Fruit fly (Drosophila melanogaster) Kc167 (cell line): ENCODE data around the gene CheB38c.

ENCODE experiments used
- Sin3A ChIP-seq: fragments of >200 bp; optimal IDR thresholded peaks from 2 replicates; lab custom pipeline; 2018; ENCODE audit warnings: missing external identifiers
- ttk ChIP-seq: sonication (Bioruptor generic); optimal IDR thresholded peaks from 2 replicates; lab custom pipeline; 2017; ENCODE audit warnings: missing external identifiers

DNA sequence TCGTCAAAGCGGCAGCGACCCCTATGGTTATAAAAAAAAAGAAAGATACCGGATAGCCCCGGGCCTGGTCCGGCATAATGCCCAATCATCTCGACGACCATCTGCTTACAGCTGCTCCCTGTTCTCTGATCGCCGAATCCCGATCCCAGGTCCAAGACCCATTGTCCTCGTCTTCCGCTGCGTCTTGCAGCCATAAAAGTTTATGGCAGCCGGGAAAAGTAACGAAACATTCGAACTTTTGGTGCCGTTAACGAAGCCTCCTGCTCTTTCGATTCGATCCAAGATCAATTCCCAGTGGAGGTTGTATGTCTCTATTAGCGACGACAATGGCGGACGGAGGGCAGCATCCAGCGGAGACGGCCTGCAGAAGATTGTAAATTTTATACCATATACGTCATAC lies 35.3 kb downstream of the CheB38c start:
- TF ChIP-seq Sin3A (no peak), ttk (lab: Kevin White, UChicago) (no peak)
